Fruit fly (Drosophila melanogaster) whole organism, prepupa: ENCODE measurements around the gene Coq8.

ENCODE experiments used
- dsx ChIP-seq: fragments of 200-800 bp; optimal IDR thresholded peaks from 3 replicates; lab custom pipeline; 2019; ENCODE audit warnings: missing biosample characterization, mild to moderate bottlenecking, missing genetic modification characterization, moderate library complexity; ENCODE audit not compliant: poor library complexity, severe bottlenecking
- vri ChIP-seq: fragments of 200-800 bp; sonication (Bioruptor generic); optimal IDR thresholded peaks from 3 replicates; lab custom pipeline; 2016; ENCODE audit warnings: missing biosample characterization, mild to moderate bottlenecking, missing genetic modification characterization

- TF ChIP-seq vri (GFP tag; lab: Kevin White, UChicago) = no peak
- no peak for TF ChIP-seq dsx (GFP tag; lab: Kevin White, UChicago)
These were observed 26.7 kb upstream of the Coq8 start for dm6 chrX:12927612-12928011.
